Fruit fly (Drosophila melanogaster): ENCODE measurements around the gene CG9114.

CG9114 gene

DNA sequence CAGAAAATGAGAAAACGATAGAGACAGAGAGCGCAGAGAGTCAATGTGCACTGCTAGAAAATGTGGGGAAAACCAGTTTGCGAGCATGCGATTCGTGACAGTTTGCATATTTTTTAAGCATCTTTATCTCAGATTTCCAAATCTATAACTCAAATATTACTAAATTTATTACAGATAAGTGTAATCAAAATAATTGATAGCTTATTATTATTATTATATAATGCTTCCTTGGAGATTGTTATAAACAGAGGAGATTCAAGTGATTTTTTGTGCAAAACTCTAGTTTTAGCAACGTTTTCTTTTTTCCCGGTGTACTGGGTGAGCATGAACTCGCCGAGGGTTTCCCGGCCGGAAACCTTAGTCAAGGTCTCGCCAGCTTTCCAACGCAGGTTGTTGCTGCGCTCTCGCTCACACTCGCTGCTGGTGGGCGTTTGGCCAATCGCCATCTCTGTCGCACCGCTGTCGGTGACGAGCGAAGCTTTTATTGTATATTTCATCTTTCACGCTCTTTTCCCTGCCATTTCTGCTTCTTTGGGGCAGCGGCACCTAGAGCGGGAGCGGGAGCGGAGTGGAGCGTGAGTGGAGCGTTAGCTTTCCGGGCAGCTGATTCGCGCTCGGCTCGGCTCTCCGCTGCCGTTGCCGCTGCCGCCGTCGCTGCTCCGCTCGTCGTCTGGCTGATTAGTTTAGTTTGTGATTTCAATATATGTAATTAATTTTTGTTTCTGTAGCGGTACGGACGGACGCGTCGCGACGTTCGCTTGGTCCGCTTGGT is 34.5 kb downstream of the CG9114 start (continued):
- TF ChIP-seq dsx (GFP tag; optimal IDR thresholded peaks at IDR 0.05; ENCODE audit: poor library complexity, severe bottlenecking) (peak; percentile 83), achi (GFP tag; optimal IDR thresholded peaks at IDR 0.05) (peak; percentile 89), CG3032 (tag; optimal IDR thresholded peaks at IDR 0.05) (peak; percentile 90), CG7368 (GFP tag; optimal IDR thresholded peaks at IDR 0.05) (peak; percentile 82), CG32006 (GFP tag; optimal IDR thresholded peaks at IDR 0.05) (peak; percentile 98), net (GFP tag; optimal IDR thresholded peaks at IDR 0.05) (peak; percentile 92), pdm3 (GFP tag; optimal IDR thresholded peaks at IDR 0.05) (peak; percentile 83), Ets96B (tag; optimal IDR thresholded peaks at IDR 0.05) (peak; percentile 85), fd85E (GFP tag; optimal IDR thresholded peaks at IDR 0.05) (peak; percentile 44), Hr38 (GFP tag; optimal IDR thresholded peaks at IDR 0.05) (no peak), Eip75B (GFP tag; optimal IDR thresholded peaks at IDR 0.05) (peak; percentile 67), Eip93F (GFP tag; optimal IDR thresholded peaks at IDR 0.05) (no peak), CG6276 (GFP tag; optimal IDR thresholded peaks at IDR 0.05) (peak; percentile 95), vri (GFP tag; optimal IDR thresholded peaks at IDR 0.05) (peak; percentile 63)

DNA sequence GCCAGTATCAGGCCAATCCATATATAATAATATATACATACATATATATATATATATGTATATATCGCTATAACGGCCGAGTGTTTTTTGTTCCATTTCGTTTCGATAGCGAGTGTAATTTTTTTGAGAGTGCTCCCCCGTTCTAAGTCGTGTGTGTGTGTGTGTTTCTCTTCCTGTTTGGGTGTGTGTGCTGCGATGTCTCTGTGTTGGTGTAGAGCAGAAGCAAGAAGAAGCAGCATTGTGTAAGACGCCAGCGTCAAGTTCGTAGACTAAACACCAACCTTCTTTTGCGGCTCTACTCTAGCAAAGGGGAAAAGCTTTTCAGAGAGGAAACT is 35.0 kb downstream of the CG9114 start:
- TF ChIP-seq CG31627 (GFP tag; optimal IDR thresholded peaks at IDR 0.05) (no peak), esn (GFP tag; optimal IDR thresholded peaks at IDR 0.05) (no peak), Sox14 (GFP tag; optimal IDR thresholded peaks at IDR 0.05) (no peak), CG10631 (GFP tag; optimal IDR thresholded peaks at IDR 0.05) (no peak)

DNA sequence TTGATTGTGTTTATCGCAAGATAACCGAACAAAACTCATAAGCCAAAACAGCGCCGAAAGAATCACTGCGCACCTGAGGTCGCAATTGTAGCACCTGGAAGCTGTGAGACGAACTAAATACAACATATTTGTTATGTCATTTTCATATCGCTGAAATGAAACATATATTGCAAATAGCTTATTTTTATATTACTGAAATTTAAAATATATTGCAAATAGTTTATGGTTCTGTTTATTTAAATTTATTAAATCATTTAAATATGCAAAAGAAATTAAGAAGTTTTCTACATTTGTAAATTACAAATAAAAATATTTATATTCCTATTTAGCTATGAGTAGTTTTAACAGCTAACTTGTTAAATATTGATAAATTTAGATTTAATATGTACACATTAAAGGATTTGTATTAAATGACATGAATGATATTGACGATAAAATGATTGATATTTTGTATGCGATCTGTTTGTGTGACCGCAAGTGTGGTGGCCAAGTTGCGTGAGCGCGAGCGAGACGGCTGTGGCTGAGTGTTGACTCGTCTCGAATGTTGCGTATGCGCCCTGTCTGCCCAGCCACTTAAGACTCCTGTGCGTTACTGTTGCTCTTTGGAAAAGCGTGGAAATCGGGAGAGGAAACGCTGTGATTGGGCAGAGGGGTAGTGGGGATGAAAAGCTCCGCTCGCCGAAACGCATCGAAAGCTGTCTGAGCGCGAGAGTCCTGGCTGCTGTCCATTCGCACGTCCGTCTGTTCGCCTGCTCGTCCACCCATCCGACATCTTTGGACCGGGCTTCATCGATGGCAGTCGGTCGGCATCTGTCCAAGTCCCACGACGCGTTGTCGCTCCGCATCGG is 35.8 kb downstream of the CG9114 start, which contains the start of gene gce:
Gene gce (plus strand): TSS at position 798 of the 848 bp plus-strand sequence.
- TF ChIP-seq CG6792 (GFP tag; optimal IDR thresholded peaks at IDR 0.05): no peak
- peak; percentile 42 for TF ChIP-seq CG32006 (GFP tag; optimal IDR thresholded peaks at IDR 0.05)
- TF ChIP-seq CG3032 (tag; optimal IDR thresholded peaks at IDR 0.05): peak; percentile 28
- TF ChIP-seq CG9139 (GFP tag; optimal IDR thresholded peaks at IDR 0.05): no peak
- peak; percentile 16 for TF ChIP-seq esn (GFP tag; optimal IDR thresholded peaks at IDR 0.05)
- TF ChIP-seq Sox102F (GFP tag; optimal IDR thresholded peaks at IDR 0.05): no peak
- TF ChIP-seq eg (GFP tag; IDR thresholded peaks at IDR 0.05): peak; percentile 19
- no peak; the same call in 2 of the 3 replicates for TF ChIP-seq CG8119 (GFP tag; IDR thresholded peaks at IDR 0.05)
- TF ChIP-seq Met (GFP tag; optimal IDR thresholded peaks at IDR 0.05): no peak
- no peak for TF ChIP-seq acj6 (GFP tag; optimal IDR thresholded peaks at IDR 0.05)
- no peak for TF ChIP-seq CG7368 (GFP tag; optimal IDR thresholded peaks at IDR 0.05)
- TF ChIP-seq fd59A (GFP tag; optimal IDR thresholded peaks at IDR 0.05): no peak
- peak; percentile 48 for TF ChIP-seq Eip78C (GFP tag)
- no peak for TF ChIP-seq ss (GFP tag; optimal IDR thresholded peaks at IDR 0.05)
- TF ChIP-seq Lpt (GFP tag; optimal IDR thresholded peaks at IDR 0.05): no peak
- no peak for TF ChIP-seq Hr38 (GFP tag; optimal IDR thresholded peaks at IDR 0.05)
- peak; percentile 9 for TF ChIP-seq Smox (GFP tag; optimal IDR thresholded peaks at IDR 0.05)
- no peak for TF ChIP-seq spab (GFP tag; optimal IDR thresholded peaks at IDR 0.05)
- no peak for TF ChIP-seq CG31627 (GFP tag; optimal IDR thresholded peaks at IDR 0.05)
- TF ChIP-seq achi (GFP tag; optimal IDR thresholded peaks at IDR 0.05): peak; percentile 3
- no peak for TF ChIP-seq pdm3 (GFP tag; optimal IDR thresholded peaks at IDR 0.05)
- TF ChIP-seq CG6276 (GFP tag; optimal IDR thresholded peaks at IDR 0.05): peak; percentile 57
- 0 out of 2 replicates have a peak, but pooled peaks have one; percentile 27 for TF ChIP-seq CG15336 (GFP tag; IDR thresholded peaks at IDR 0.05)
- TF ChIP-seq CG11762 (GFP tag; optimal IDR thresholded peaks at IDR 0.05; ENCODE audit: insufficient read depth): no peak
- no peak for TF ChIP-seq vri (GFP tag; optimal IDR thresholded peaks at IDR 0.05)
- no peak for TF ChIP-seq Eip93F (GFP tag; optimal IDR thresholded peaks at IDR 0.05)
- TF ChIP-seq CG6854 (GFP tag; optimal IDR thresholded peaks at IDR 0.05): no peak
- TF ChIP-seq dac (GFP tag; optimal IDR thresholded peaks at IDR 0.05): no peak
- TF ChIP-seq fd85E (GFP tag; optimal IDR thresholded peaks at IDR 0.05): no peak
- TF ChIP-seq CG11294 (GFP tag; IDR thresholded peaks at IDR 0.05): no peak
- no peak for TF ChIP-seq topi (GFP tag; optimal IDR thresholded peaks at IDR 0.05)
- no peak for TF ChIP-seq Sox14 (GFP tag; optimal IDR thresholded peaks at IDR 0.05)
- TF ChIP-seq CG1621 (tag; optimal IDR thresholded peaks at IDR 0.05): no peak
- peak; percentile 35 for TF ChIP-seq CG34406 (GFP tag; optimal IDR thresholded peaks at IDR 0.05)
- TF ChIP-seq CG16779 (tag; optimal IDR thresholded peaks at IDR 0.05): no peak
- no peak for TF ChIP-seq Sox15 (GFP tag; optimal IDR thresholded peaks at IDR 0.05)
- TF ChIP-seq net (GFP tag; optimal IDR thresholded peaks at IDR 0.05): peak; percentile 20
- no peak for TF ChIP-seq fkh (GFP tag; optimal IDR thresholded peaks at IDR 0.05)
- no peak for TF ChIP-seq lz (GFP tag; optimal IDR thresholded peaks at IDR 0.05)

Measured in whole organism, prepupa.